Fruit fly (Drosophila melanogaster) whole organism, embryonic: ENCODE measurements around the gene Gad1.

Experiments used
- B-H2 ChIP-seq: fragments of 200-800 bp; sonication (Bioruptor generic); optimal IDR thresholded peaks from 2 replicates; lab custom pipeline; 2018; ENCODE audit warnings: missing biosample characterization, mild to moderate bottlenecking, missing genetic modification characterization
- CG10565 ChIP-seq: fragments of 200-800 bp; sonication (Bioruptor generic); optimal IDR thresholded peaks from 3 replicates; lab custom pipeline; 2016; ENCODE audit warnings: missing biosample characterization, mild to moderate bottlenecking, missing genetic modification characterization
- CG10959 ChIP-seq: fragments of 200-800 bp; sonication (Bioruptor generic); IDR thresholded peaks from 2 replicates; pipeline ENCODE4 v1.3.6; 2022; ENCODE audit warnings: missing biosample characterization, missing genetic modification characterization
- CG11085 ChIP-seq: fragments of 200-800 bp; sonication (Bioruptor generic); IDR thresholded peaks from 2 replicates; pipeline ENCODE4 v1.3.6; 2022; ENCODE audit warnings: missing biosample characterization, missing genetic modification characterization
- CG11504 ChIP-seq: fragments of 200-800 bp; sonication (Bioruptor generic); optimal IDR thresholded peaks from 3 replicates; lab custom pipeline; 2019; ENCODE audit warnings: missing biosample characterization, mild to moderate bottlenecking, missing genetic modification characterization, moderate library complexity
- CG12391 ChIP-seq: fragments of 200-800 bp; sonication (Bioruptor generic); optimal IDR thresholded peaks from 3 replicates; lab custom pipeline; 2018; ENCODE audit warnings: missing biosample characterization, mild to moderate bottlenecking, missing genetic modification characterization, moderate library complexity
- CG12769 ChIP-seq: fragments of 200-800 bp; sonication (Bioruptor generic); optimal IDR thresholded peaks from 2 replicates; lab custom pipeline; 2019; ENCODE audit warnings: missing biosample characterization, mild to moderate bottlenecking, missing genetic modification characterization, moderate library complexity
- CG13296 ChIP-seq: fragments of 200-800 bp; sonication (Bioruptor generic); optimal IDR thresholded peaks from 3 replicates; lab custom pipeline; 2018; ENCODE audit warnings: missing biosample characterization, mild to moderate bottlenecking, missing genetic modification characterization
- CG15011 ChIP-seq: fragments of 200-800 bp; sonication (Bioruptor generic); optimal IDR thresholded peaks from 3 replicates; lab custom pipeline; 2018; ENCODE audit warnings: missing biosample characterization, mild to moderate bottlenecking, missing genetic modification characterization
- CG1602 ChIP-seq: fragments of 200-800 bp; sonication (Bioruptor generic); optimal IDR thresholded peaks from 3 replicates; lab custom pipeline; 2016; ENCODE audit warnings: missing biosample characterization, missing genetic modification characterization
- CG17186 ChIP-seq: fragments of 200-800 bp; sonication (Bioruptor generic); optimal IDR thresholded peaks from 3 replicates; lab custom pipeline; 2017; ENCODE audit warnings: missing biosample characterization, missing genetic modification reagents, missing genetic modification characterization
- CG17359 ChIP-seq: fragments of 200-800 bp; sonication (Bioruptor generic); optimal IDR thresholded peaks from 3 replicates; lab custom pipeline; 2018; ENCODE audit warnings: missing biosample characterization, mild to moderate bottlenecking, missing genetic modification characterization, moderate library complexity
- CG17912 ChIP-seq: fragments of 200-800 bp; sonication (Bioruptor generic); optimal IDR thresholded peaks from 2 replicates; lab custom pipeline; 2018; ENCODE audit warnings: missing biosample characterization, mild to moderate bottlenecking, missing genetic modification characterization
- CG31224 ChIP-seq: fragments of 200-800 bp; sonication (Bioruptor generic); IDR thresholded peaks from 2 replicates; pipeline ENCODE4 v1.3.6; 2022; ENCODE audit warnings: missing biosample characterization, missing genetic modification characterization
- CG33213 ChIP-seq: fragments of 200-800 bp; sonication (Bioruptor generic); optimal IDR thresholded peaks from 3 replicates; lab custom pipeline; 2016; ENCODE audit warnings: missing biosample characterization, missing genetic modification characterization
- CG34422 ChIP-seq: fragments of 200-800 bp; sonication (Bioruptor generic); IDR thresholded peaks from 3 replicates; pipeline ENCODE4 v1.3.6; 2022; ENCODE audit warnings: missing biosample characterization, missing genetic modification characterization
- CG6791 ChIP-seq: fragments of 200-800 bp; sonication (Bioruptor generic); IDR thresholded peaks from 3 replicates; pipeline ENCODE4 v1.3.6; 2022; ENCODE audit warnings: missing biosample characterization, missing genetic modification characterization; ENCODE audit not compliant: partially characterized antibody
- CG7372 ChIP-seq: fragments of 200-800 bp; sonication (Bioruptor generic); IDR thresholded peaks from 2 replicates; pipeline ENCODE4 v1.3.6; 2022; ENCODE audit warnings: missing biosample characterization, missing genetic modification characterization
- CG9932 ChIP-seq: fragments of 200-800 bp; sonication (Bioruptor generic); IDR thresholded peaks from 2 replicates; pipeline ENCODE4 v1.3.6; 2022; ENCODE audit warnings: missing biosample characterization, missing genetic modification characterization
- Chrac-16 ChIP-seq: fragments of 200-800 bp; sonication (Bioruptor generic); optimal IDR thresholded peaks from 3 replicates; lab custom pipeline; 2016; ENCODE audit warnings: missing biosample characterization, missing genetic modification characterization
- CrebB ChIP-seq: fragments of 200-800 bp; sonication (Bioruptor generic); optimal IDR thresholded peaks from 3 replicates; lab custom pipeline; 2018; ENCODE audit warnings: missing biosample characterization, mild to moderate bottlenecking, missing genetic modification characterization
- Drgx ChIP-seq: fragments of 200-800 bp; sonication (Bioruptor generic); IDR thresholded peaks from 2 replicates; pipeline ENCODE4 v1.3.6; 2022; ENCODE audit warnings: missing biosample characterization, missing genetic modification characterization
- Ets65A ChIP-seq: fragments of 200-800 bp; sonication (Bioruptor generic); peaks from one replicate; lab custom pipeline; 2016; ENCODE audit warnings: missing biosample characterization, missing genetic modification characterization
- Gsc ChIP-seq: fragments of 200-800 bp; sonication (Bioruptor generic); IDR thresholded peaks from 2 replicates; pipeline ENCODE4 v1.3.6; 2022; ENCODE audit warnings: missing biosample characterization, missing genetic modification characterization
- Max ChIP-seq: fragments of 200-800 bp; sonication (Bioruptor generic); optimal IDR thresholded peaks from 2 replicates; lab custom pipeline; 2016; ENCODE audit warnings: missing biosample characterization, mild to moderate bottlenecking, missing genetic modification characterization
- Med ChIP-seq: fragments of 200-800 bp; sonication (Bioruptor generic); peaks from one replicate; lab custom pipeline; 2016; ENCODE audit warnings: missing biosample characterization, missing genetic modification characterization, mild to moderate bottlenecking, inconsistent platforms, moderate library complexity
- NFAT ChIP-seq: fragments of 200-800 bp; sonication (Bioruptor generic); IDR thresholded peaks from 2 replicates; pipeline ENCODE4 v1.3.6; 2022; ENCODE audit warnings: missing biosample characterization, missing genetic modification characterization
- Nf-YA ChIP-seq: fragments of 200-800 bp; sonication (Bioruptor generic); IDR thresholded peaks from 2 replicates; pipeline ENCODE4 v1.3.6; 2022; ENCODE audit warnings: missing biosample characterization, missing genetic modification characterization
- Scr ChIP-seq: fragments of 200-800 bp; sonication (Bioruptor generic); IDR thresholded peaks from 2 replicates; pipeline ENCODE4 v1.3.6; 2022; ENCODE audit warnings: missing biosample characterization, missing genetic modification characterization; ENCODE audit not compliant: partially characterized antibody
- amos ChIP-seq: fragments of 200-800 bp; sonication (Bioruptor generic); IDR thresholded peaks from 2 replicates; pipeline ENCODE4 v1.3.6; 2022; ENCODE audit warnings: missing biosample characterization, missing genetic modification characterization; ENCODE audit not compliant: partially characterized antibody
- bbx ChIP-seq: fragments of 200-800 bp; sonication (Bioruptor generic); IDR thresholded peaks from 2 replicates; pipeline ENCODE4 v1.3.6; 2022; ENCODE audit warnings: missing biosample characterization, missing genetic modification characterization; ENCODE audit not compliant: partially characterized antibody
- chinmo ChIP-seq: fragments of 200-800 bp; sonication (Bioruptor generic); IDR thresholded peaks from 4 replicates; pipeline ENCODE4 v1.3.6; 2022; ENCODE audit warnings: missing biosample characterization, missing genetic modification characterization; ENCODE audit not compliant: partially characterized antibody
- ci ChIP-seq: fragments of 200-800 bp; sonication (Bioruptor generic); IDR thresholded peaks from 3 replicates; pipeline ENCODE4 v1.3.6; 2022; ENCODE audit warnings: missing biosample characterization, missing genetic modification characterization
- crp ChIP-seq, 2 experiments: fragments of 200-800 bp; sonication (Bioruptor generic); optimal IDR thresholded peaks; 2 replicates in 1 of 2; 3 replicates in 1 of 2; lab custom pipeline; 2017; ENCODE audit warnings: missing biosample characterization in 2 of 2, missing genetic modification characterization in 2 of 2, mild to moderate bottlenecking in 1 of 2, moderate library complexity in 1 of 2
- dati ChIP-seq: fragments of 200-800 bp; sonication (Bioruptor generic); IDR thresholded peaks from 2 replicates; pipeline ENCODE4 v1.3.6; 2022; ENCODE audit warnings: missing biosample characterization, missing genetic modification characterization
- exex ChIP-seq: fragments of 200-800 bp; sonication (Bioruptor generic); optimal IDR thresholded peaks from 4 replicates; lab custom pipeline; 2018; ENCODE audit warnings: missing biosample characterization, mild to moderate bottlenecking, missing genetic modification characterization, moderate library complexity
- ham ChIP-seq: fragments of 200-800 bp; sonication (Bioruptor generic); IDR thresholded peaks from 2 replicates; pipeline ENCODE4 v1.3.6; 2022; ENCODE audit warnings: missing biosample characterization, missing genetic modification characterization
- hth ChIP-seq: fragments of >200 bp; optimal IDR thresholded peaks from 2 replicates; lab custom pipeline; 2017; ENCODE audit warnings: inconsistent platforms
- mam ChIP-seq: fragments of 200-800 bp; sonication (Bioruptor generic); optimal IDR thresholded peaks from 3 replicates; lab custom pipeline; 2016; ENCODE audit warnings: missing biosample characterization, missing genetic modification characterization
- nom ChIP-seq: fragments of 200-800 bp; sonication (Bioruptor generic); optimal IDR thresholded peaks from 2 replicates; lab custom pipeline; 2017; ENCODE audit warnings: missing biosample characterization, missing genetic modification characterization, mild to moderate bottlenecking, moderate library complexity, missing genetic modification reagents
- pzg ChIP-seq: fragments of 200-800 bp; sonication (Bioruptor generic); optimal IDR thresholded peaks from 3 replicates; lab custom pipeline; 2018; ENCODE audit warnings: missing biosample characterization, mild to moderate bottlenecking, missing genetic modification characterization, moderate library complexity
- schlank ChIP-seq: fragments of 200-800 bp; sonication (Bioruptor generic); optimal IDR thresholded peaks from 2 replicates; lab custom pipeline; 2018; ENCODE audit warnings: missing biosample characterization, mild to moderate bottlenecking, missing genetic modification characterization
- scrt ChIP-seq: fragments of 200-800 bp; sonication (Bioruptor generic); optimal IDR thresholded peaks from 2 replicates; lab custom pipeline; 2018; ENCODE audit warnings: missing biosample characterization, mild to moderate bottlenecking, missing genetic modification characterization, moderate library complexity
- slbo ChIP-seq: fragments of 200-800 bp; sonication (Bioruptor generic); IDR thresholded peaks from 2 replicates; pipeline ENCODE4 v1.3.6; 2022; ENCODE audit warnings: missing biosample characterization, missing genetic modification characterization
- sqz ChIP-seq: fragments of 200-800 bp; sonication (Bioruptor generic); optimal IDR thresholded peaks from 3 replicates; lab custom pipeline; 2018; ENCODE audit warnings: missing biosample characterization, mild to moderate bottlenecking, missing genetic modification characterization
- tgo ChIP-seq: fragments of 200-800 bp; sonication (Bioruptor generic); IDR thresholded peaks from 3 replicates; pipeline ENCODE4 v1.3.6; 2022; ENCODE audit warnings: missing biosample characterization, missing genetic modification characterization
- toy ChIP-seq: fragments of 200-800 bp; sonication (Bioruptor generic); IDR thresholded peaks from 2 replicates; pipeline ENCODE4 v1.3.6; 2022; ENCODE audit warnings: missing biosample characterization, missing genetic modification characterization
- unc-4 ChIP-seq: fragments of 200-800 bp; sonication (Bioruptor generic); IDR thresholded peaks from 2 replicates; pipeline ENCODE4 v1.3.6; 2022; ENCODE audit warnings: missing biosample characterization, missing genetic modification characterization; ENCODE audit not compliant: partially characterized antibody
- zfh1 ChIP-seq: fragments of 200-800 bp; sonication (Bioruptor generic); IDR thresholded peaks from 3 replicates; pipeline ENCODE4 v1.3.6; 2022; ENCODE audit warnings: missing biosample characterization, missing genetic modification characterization

The Gad1 gene

dm6 chr3L:4125709-4126108, 37.2 kb upstream of the Gad1 start:
- TF ChIP-seq tgo (GFP tag; lab: Robert Waterston, UW) (no peak), ci (GFP tag; lab: Robert Waterston, UW) (no peak), Ets65A (GFP tag; lab: Kevin White, UChicago) (peak; percentile 82), Nf-YA (GFP tag; lab: Robert Waterston, UW) (no peak), Med (GFP tag; lab: Kevin White, UChicago) (peak; percentile 52), zfh1 (GFP tag; lab: Robert Waterston, UW) (no peak), CG7372 (GFP tag; lab: Robert Waterston, UW) (no peak), dati (GFP tag; lab: Robert Waterston, UW) (no peak), CG11504 (tag; lab: Kevin White, UChicago) (no peak), CG15011 (no peak), CG1602 (GFP tag; lab: Kevin White, UChicago) (no peak), Gsc (GFP tag; lab: Robert Waterston, UW) (no peak), CG9932 (GFP tag; lab: Robert Waterston, UW) (0 out of 2 replicates have a peak, but pooled peaks have one; percentile 9), CG10565 (GFP tag; lab: Kevin White, UChicago) (no peak), CG12391 (tag; lab: Kevin White, UChicago) (no peak), CG17186 (GFP tag; lab: Kevin White, UChicago) (no peak), amos (GFP tag; lab: Robert Waterston, UW) (no peak), CG31224 (GFP tag; lab: Robert Waterston, UW) (no peak)

- TF ChIP-seq CG17912 (GFP tag; lab: Kevin White, UChicago), result peak; percentile 17
- no peak for TF ChIP-seq CG33213 (GFP tag; lab: Kevin White, UChicago)
- peak; percentile 93 for TF ChIP-seq CG12769 (tag; lab: Kevin White, UChicago)
- no peak for TF ChIP-seq hth
- TF ChIP-seq CG6791 (GFP tag; lab: Robert Waterston, UW), result 0 out of 3 replicates have a peak, but pooled peaks have one; percentile 19
- no peak; the same call in 1 of the 2 replicates for TF ChIP-seq Drgx (GFP tag; lab: Robert Waterston, UW)
- TF ChIP-seq mam (GFP tag; lab: Kevin White, UChicago), result peak; percentile 4
- TF ChIP-seq Max, result no peak
- peak in 1 of 2 experiments; percentile 76 for TF ChIP-seq crp (GFP tag; optimal IDR thresholded peaks at IDR 0.05; lab: Kevin White, UChicago)
- TF ChIP-seq schlank (tag; lab: Kevin White, UChicago), result no peak
- TF ChIP-seq pzg, result peak; percentile 52
- no peak for TF ChIP-seq Scr (GFP tag; lab: Robert Waterston, UW)
- TF ChIP-seq CG10959 (GFP tag; lab: Robert Waterston, UW), result peak; percentile 33; the same call in 1 of the 2 replicates
- peak; percentile 50 for TF ChIP-seq CG9932 (GFP tag; lab: Robert Waterston, UW)
- TF ChIP-seq CG34422, result peak; percentile 60; the same call in 1 of the 3 replicates
- TF ChIP-seq CG11085 (GFP tag; lab: Robert Waterston, UW), result peak; percentile 9; the same call in 1 of the 2 replicates
- TF ChIP-seq CrebB (tag; lab: Kevin White, UChicago), result peak; percentile 36
- TF ChIP-seq bbx, result peak; percentile 46
- peak; percentile 36 for TF ChIP-seq slbo (GFP tag; lab: Robert Waterston, UW)
- peak; percentile 68 for TF ChIP-seq CG13296 (GFP tag; lab: Kevin White, UChicago)
- TF ChIP-seq ham (GFP tag; lab: Robert Waterston, UW), result no peak
- TF ChIP-seq exex (tag; lab: Kevin White, UChicago), result peak; percentile 81
- peak; percentile 74 for TF ChIP-seq nom (GFP tag; lab: Kevin White, UChicago)
- TF ChIP-seq unc-4 (GFP tag; lab: Robert Waterston, UW), result 0 out of 2 replicates have a peak, but pooled peaks have one; percentile 51
- peak; percentile 5 for TF ChIP-seq Chrac-16
- TF ChIP-seq toy (GFP tag; lab: Robert Waterston, UW), result no peak
- TF ChIP-seq scrt, result peak; percentile 72
- peak; percentile 47 for TF ChIP-seq CG17359 (tag; lab: Kevin White, UChicago)
- peak; percentile 44 for TF ChIP-seq NFAT
- TF ChIP-seq chinmo (GFP tag; lab: Robert Waterston, UW), result peak; percentile 91; the same call in 3 of the 4 replicates
- peak; percentile 75 for TF ChIP-seq B-H2 (GFP tag; lab: Kevin White, UChicago)
- TF ChIP-seq sqz (GFP tag; lab: Kevin White, UChicago), result no peak
Observed at dm6 chr3L:4122185-4122767, 33.7 kb upstream of the Gad1 start, which contains the start of gene Chd64. Gene Chd64 (minus strand): TSS chr3L:4122388.
